Worm (Caenorhabditis elegans) whole organism, mixed stage, embryonic: ENCODE data around the gene mlt-4.

ENCODE experiments used
- M03D4.4 ChIP-seq: sonication (generic microtip); optimal IDR thresholded peaks from 2 replicates; lab custom pipeline; 2017; ENCODE audit warnings: mild to moderate bottlenecking, missing genetic modification characterization, missing compliant biosample characterization
- ceh-39 ChIP-seq: fragments of 150-350 bp; optimal IDR thresholded peaks from 2 replicates; lab custom pipeline; 2014; ENCODE audit warnings: missing biosample characterization, missing genetic modification characterization
- cnd-1 ChIP-seq: fragments of 200-800 bp; sonication (Bioruptor generic); optimal IDR thresholded peaks from 2 replicates; lab custom pipeline; 2018; ENCODE audit warnings: mild to moderate bottlenecking, missing genetic modification characterization, missing compliant biosample characterization
- elt-1 ChIP-seq: sonication (generic microtip); optimal IDR thresholded peaks from 2 replicates; lab custom pipeline; 2017; ENCODE audit warnings: missing genetic modification characterization, mild to moderate bottlenecking, missing compliant biosample characterization, antibody characterized with exemption, moderate library complexity, borderline replicate concordance; ENCODE audit not compliant: insufficient read depth
- lin-13 ChIP-seq: fragments of 150-350 bp; optimal IDR thresholded peaks from 2 replicates; lab custom pipeline; 2014; ENCODE audit warnings: missing biosample characterization, missing genetic modification characterization
- mab-5 ChIP-seq: fragments of 150-350 bp; optimal IDR thresholded peaks from 2 replicates; lab custom pipeline; 2014; ENCODE audit warnings: missing biosample characterization, missing genetic modification characterization
- nhr-28 ChIP-seq: fragments of 150-350 bp; optimal IDR thresholded peaks from 2 replicates; lab custom pipeline; 2014; ENCODE audit warnings: missing biosample characterization, missing genetic modification characterization
- nhr-76 ChIP-seq: sonication (generic microtip); optimal IDR thresholded peaks from 2 replicates; lab custom pipeline; 2017; ENCODE audit warnings: missing biosample characterization, missing genetic modification characterization
- unc-120 ChIP-seq: sonication (generic microtip); optimal IDR thresholded peaks from 2 replicates; lab custom pipeline; 2017; ENCODE audit warnings: missing genetic modification characterization, missing compliant biosample characterization; ENCODE audit not compliant: poor library complexity, severe bottlenecking

- TF ChIP-seq mab-5 (no peak), M03D4.4 (tag; lab: Kevin White, UChicago) (no peak), nhr-76 (tag; lab: Kevin White, UChicago) (no peak), lin-13 (tag; lab: Kevin White, UChicago) (no peak), ceh-39 (tag; lab: Kevin White, UChicago) (no peak), unc-120 (tag; lab: Kevin White, UChicago) (no peak), elt-1 (tag; lab: Kevin White, UChicago) (no peak), nhr-28 (tag; lab: Kevin White, UChicago) (no peak), cnd-1 (no peak)
These were observed 55.5 kb downstream of the mlt-4 start, which contains the start of gene Y113G7B.15 for ce11 chrV:20233743-20234142.
